Fruit fly (Drosophila melanogaster): ENCODE results near the gene CG9624.

CG9624 gene

dm6 chr3R:14277894-14278522, 49.1 kb upstream of the CG9624 start (continued):
- peak; percentile 89 for TF ChIP-seq Atf6 (GFP tag; IDR thresholded peaks at IDR 0.05)
- no peak for TF ChIP-seq Dp (GFP tag; optimal IDR thresholded peaks at IDR 0.05)
- peak; percentile 20 for TF ChIP-seq Dad (GFP tag; optimal IDR thresholded peaks at IDR 0.05)
- TF ChIP-seq CG3995 (GFP tag; optimal IDR thresholded peaks at IDR 0.05): no peak
- peak; percentile 65; the same call in 3 of the 4 replicates for TF ChIP-seq Gug (GFP tag; IDR thresholded peaks at IDR 0.05)
- no peak for TF ChIP-seq chinmo (GFP tag; IDR thresholded peaks at IDR 0.05; ENCODE audit: partially characterized antibody)
- peak; percentile 64 for TF ChIP-seq HmgZ (tag; optimal IDR thresholded peaks at IDR 0.05)
- TF ChIP-seq CG11247 (GFP tag; IDR thresholded peaks at IDR 0.05): peak; percentile 58
- TF ChIP-seq seq (GFP tag; IDR thresholded peaks at IDR 0.05): peak; percentile 77
- TF ChIP-seq gce (GFP tag; IDR thresholded peaks at IDR 0.05): peak; percentile 72; the same call in 2 of the 3 replicates
- TF ChIP-seq corto (GFP tag; optimal IDR thresholded peaks at IDR 0.05): peak; percentile 95
- no peak for TF ChIP-seq Ets97D (GFP tag; optimal IDR thresholded peaks at IDR 0.05)
- peak; percentile 81; the same call in 2 of the 3 replicates for TF ChIP-seq otp (GFP tag; IDR thresholded peaks at IDR 0.05)
- no peak for TF ChIP-seq nau (GFP tag; optimal IDR thresholded peaks at IDR 0.05)
- no peak for TF ChIP-seq CG4282 (GFP tag; optimal IDR thresholded peaks at IDR 0.05)
- peak; percentile 40 for TF ChIP-seq CG10565 (GFP tag; optimal IDR thresholded peaks at IDR 0.05)
- peak; percentile 80 for TF ChIP-seq Meics (GFP tag; optimal IDR thresholded peaks at IDR 0.05)
- no peak for TF ChIP-seq fru (optimal IDR thresholded peaks at IDR 0.05)
- TF ChIP-seq CoRest (tag; optimal IDR thresholded peaks at IDR 0.05): peak; percentile 79
- TF ChIP-seq ab (GFP tag; optimal IDR thresholded peaks at IDR 0.05): no peak
- TF ChIP-seq CG11560 (tag; IDR thresholded peaks at IDR 0.05): 0 out of 3 replicates have a peak, but pooled peaks have one; percentile 39
- TF ChIP-seq CG17328 (GFP tag; IDR thresholded peaks at IDR 0.05): peak; percentile 91
- TF ChIP-seq CG3163 (GFP tag; optimal IDR thresholded peaks at IDR 0.05): no peak
- TF ChIP-seq sens-2 (GFP tag; IDR thresholded peaks at IDR 0.05): 0 out of 2 replicates have a peak, but pooled peaks have one; percentile 50
- no peak for TF ChIP-seq ham (GFP tag; IDR thresholded peaks at IDR 0.05)
- peak; percentile 72 for TF ChIP-seq az2 (GFP tag; optimal IDR thresholded peaks at IDR 0.05)
- peak; percentile 59 for TF ChIP-seq kay (GFP tag; optimal IDR thresholded peaks at IDR 0.05)
- TF ChIP-seq sd (tag; optimal IDR thresholded peaks at IDR 0.05): no peak
- no peak for TF ChIP-seq CG9609 (GFP tag; optimal IDR thresholded peaks at IDR 0.05)
- peak; percentile 66; the same call in 2 of the 3 replicates for TF ChIP-seq CG7357 (GFP tag; IDR thresholded peaks at IDR 0.05)
- TF ChIP-seq Hmx (GFP tag; optimal IDR thresholded peaks at IDR 0.05): no peak
- TF ChIP-seq CG4617 (GFP tag; optimal IDR thresholded peaks at IDR 0.05; ENCODE audit: borderline replicate concordance): peak; percentile 7
- TF ChIP-seq CG6175 (GFP tag; IDR thresholded peaks at IDR 0.05): 0 out of 3 replicates have a peak, but pooled peaks have one; percentile 23
- TF ChIP-seq wek (GFP tag; optimal IDR thresholded peaks at IDR 0.05): no peak
- TF ChIP-seq Pdp1 (GFP tag; optimal IDR thresholded peaks at IDR 0.05): peak in 1 of 2 experiments; percentile 41
- TF ChIP-seq gcm2 (GFP tag; optimal IDR thresholded peaks at IDR 0.05): peak; percentile 18
- no peak for TF ChIP-seq inv (GFP tag; IDR thresholded peaks at IDR 0.05; ENCODE audit: partially characterized antibody)
- TF ChIP-seq Med (GFP tag): no peak
- no peak for TF ChIP-seq Jarid2 (GFP tag; optimal IDR thresholded peaks at IDR 0.05)
- TF ChIP-seq ash1 (GFP tag; optimal IDR thresholded peaks at IDR 0.05): no peak
- TF ChIP-seq CG1233 (GFP tag; optimal IDR thresholded peaks at IDR 0.05): peak; percentile 69
- TF ChIP-seq jumu (GFP tag; optimal IDR thresholded peaks at IDR 0.05): no peak
- peak; percentile 91 for TF ChIP-seq dmrt11E (tag; optimal IDR thresholded peaks at IDR 0.05)
- TF ChIP-seq CG17568 (GFP tag; optimal IDR thresholded peaks at IDR 0.05): no peak
- TF ChIP-seq NfI (GFP tag; optimal IDR thresholded peaks at IDR 0.05): peak; percentile 69
- TF ChIP-seq CG34376 (GFP tag; optimal IDR thresholded peaks at IDR 0.05): peak; percentile 48
- no peak for TF ChIP-seq gfzf (GFP tag; optimal IDR thresholded peaks at IDR 0.05)
- no peak for TF ChIP-seq amos (GFP tag; IDR thresholded peaks at IDR 0.05; ENCODE audit: partially characterized antibody)
- peak; percentile 64 for TF ChIP-seq danr (GFP tag; IDR thresholded peaks at IDR 0.05)
- TF ChIP-seq tup (GFP tag; optimal IDR thresholded peaks at IDR 0.05): peak; percentile 66

Data from whole organism, embryonic.